Fruit fly (Drosophila melanogaster): ENCODE results near the gene CG2260.

DNA sequence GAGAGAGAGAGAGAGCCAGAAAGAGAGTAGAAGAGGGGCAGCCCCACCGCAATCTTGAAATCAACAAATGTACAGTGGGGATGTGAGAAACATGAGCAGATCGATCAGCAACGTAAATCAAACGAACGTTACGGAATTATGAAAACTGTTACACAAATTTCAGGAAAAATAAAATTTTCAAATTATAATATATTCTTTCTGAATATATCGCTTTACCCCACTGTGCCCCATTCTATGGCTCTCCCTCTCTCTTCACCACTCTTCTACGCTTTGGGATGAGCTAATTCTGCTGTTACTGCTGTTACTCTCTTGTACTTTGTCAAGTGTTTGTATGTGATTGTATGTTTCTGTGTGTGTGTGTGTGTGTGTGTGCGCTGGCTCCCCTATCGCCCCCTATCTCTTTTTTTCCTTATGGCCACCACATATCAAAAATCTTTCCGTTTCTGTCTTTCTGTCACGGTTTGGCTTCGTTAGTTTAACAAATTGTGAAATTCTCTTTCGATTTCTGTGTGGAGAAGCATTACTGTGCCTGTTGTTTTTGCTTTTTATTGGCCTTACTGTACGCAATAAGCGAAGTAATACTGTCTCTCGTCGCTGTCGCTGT is 29.8 kb downstream of the CG2260 start:
- TF ChIP-seq CG14014 (GFP tag; IDR thresholded peaks at IDR 0.05) (peak; percentile 98), tll (GFP tag; optimal IDR thresholded peaks at IDR 0.05) (no peak), CG32772 (GFP tag; IDR thresholded peaks at IDR 0.05) (peak; percentile 98), crc (GFP tag; optimal IDR thresholded peaks at IDR 0.05) (peak; percentile 75), cad (GFP tag; optimal IDR thresholded peaks at IDR 0.05) (no peak), CG7928 (GFP tag; optimal IDR thresholded peaks at IDR 0.05) (peak; percentile 80), CTCF (GFP tag; optimal IDR thresholded peaks at IDR 0.05) (peak; percentile 68), CG16815 (GFP tag; optimal IDR thresholded peaks at IDR 0.05) (peak; percentile 91), CG10565 (GFP tag; optimal IDR thresholded peaks at IDR 0.05) (peak; percentile 74), grn (GFP tag; optimal IDR thresholded peaks at IDR 0.05) (peak; percentile 96)

Data from whole organism, embryonic.